Fruit fly (Drosophila melanogaster) whole organism, embryonic: Measurements from ENCODE around the gene Taf2.

Experiments used
- Atf6 ChIP-seq: fragments of 200-800 bp; sonication (Bioruptor generic); IDR thresholded peaks from 2 replicates; pipeline ENCODE4 v1.3.6; 2022; ENCODE audit warnings: missing biosample characterization, missing genetic modification characterization
- CG10321 ChIP-seq: fragments of 200-800 bp; sonication (Bioruptor generic); IDR thresholded peaks from 2 replicates; pipeline ENCODE4 v1.3.6; 2022; ENCODE audit warnings: missing biosample characterization, missing genetic modification characterization
- CG10462 ChIP-seq: fragments of 200-800 bp; sonication (Bioruptor generic); optimal IDR thresholded peaks from 2 replicates; lab custom pipeline; 2016; ENCODE audit warnings: missing biosample characterization, missing genetic modification characterization
- CG12659 ChIP-seq: fragments of 200-800 bp; sonication (Bioruptor generic); optimal IDR thresholded peaks from 3 replicates; lab custom pipeline; 2017; ENCODE audit warnings: mild to moderate bottlenecking, missing biosample characterization, missing genetic modification reagents, missing genetic modification characterization
- CG12769 ChIP-seq: fragments of 200-800 bp; sonication (Bioruptor generic); optimal IDR thresholded peaks from 2 replicates; lab custom pipeline; 2019; ENCODE audit warnings: missing biosample characterization, mild to moderate bottlenecking, missing genetic modification characterization, moderate library complexity
- CG15011 ChIP-seq: fragments of 200-800 bp; sonication (Bioruptor generic); optimal IDR thresholded peaks from 3 replicates; lab custom pipeline; 2018; ENCODE audit warnings: missing biosample characterization, mild to moderate bottlenecking, missing genetic modification characterization
- CG15269 ChIP-seq: fragments of 200-800 bp; sonication (Bioruptor generic); optimal IDR thresholded peaks from 2 replicates; lab custom pipeline; 2018; ENCODE audit warnings: missing biosample characterization, mild to moderate bottlenecking, missing genetic modification characterization, moderate library complexity
- CG15479 ChIP-seq: fragments of 200-800 bp; sonication (Bioruptor generic); optimal IDR thresholded peaks from 3 replicates; lab custom pipeline; 2019; ENCODE audit warnings: missing biosample characterization, mild to moderate bottlenecking, missing genetic modification characterization, moderate library complexity
- CG17568 ChIP-seq: fragments of 200-800 bp; sonication (Bioruptor generic); optimal IDR thresholded peaks from 2 replicates; lab custom pipeline; 2018; ENCODE audit warnings: missing biosample characterization, mild to moderate bottlenecking, missing genetic modification characterization, moderate library complexity
- CG2120 ChIP-seq: fragments of 200-800 bp; sonication (Bioruptor generic); optimal IDR thresholded peaks from 3 replicates; lab custom pipeline; 2016; ENCODE audit warnings: missing biosample characterization, missing genetic modification characterization
- CG2712 ChIP-seq: fragments of 200-800 bp; optimal IDR thresholded peaks from 3 replicates; lab custom pipeline; 2019; ENCODE audit warnings: missing biosample characterization, mild to moderate bottlenecking, missing genetic modification characterization, moderate library complexity
- CG31224 ChIP-seq: fragments of 200-800 bp; sonication (Bioruptor generic); IDR thresholded peaks from 2 replicates; pipeline ENCODE4 v1.3.6; 2022; ENCODE audit warnings: missing biosample characterization, missing genetic modification characterization
- CG34422 ChIP-seq: fragments of 200-800 bp; sonication (Bioruptor generic); IDR thresholded peaks from 3 replicates; pipeline ENCODE4 v1.3.6; 2022; ENCODE audit warnings: missing biosample characterization, missing genetic modification characterization
- CG4282 ChIP-seq: fragments of 200-800 bp; sonication (Bioruptor generic); optimal IDR thresholded peaks from 2 replicates; lab custom pipeline; 2016; ENCODE audit warnings: missing biosample characterization, missing genetic modification characterization
- CG4404 ChIP-seq: fragments of 200-800 bp; sonication (Bioruptor generic); IDR thresholded peaks from 2 replicates; pipeline ENCODE4 v1.3.6; 2022; ENCODE audit warnings: missing biosample characterization, missing genetic modification characterization
- CG4730 ChIP-seq: fragments of 200-800 bp; sonication (Bioruptor generic); IDR thresholded peaks from 2 replicates; pipeline ENCODE4 v1.3.6; 2022; ENCODE audit warnings: missing biosample characterization, missing genetic modification characterization
- CG6254 ChIP-seq: fragments of 200-800 bp; sonication (Bioruptor generic); optimal IDR thresholded peaks from 3 replicates; lab custom pipeline; 2017; ENCODE audit warnings: mild to moderate bottlenecking, missing biosample characterization, missing genetic modification reagents, missing genetic modification characterization
- CG6813 ChIP-seq: fragments of 200-800 bp; sonication (Bioruptor generic); optimal IDR thresholded peaks from 2 replicates; lab custom pipeline; 2017; ENCODE audit warnings: missing biosample characterization, missing genetic modification characterization, mild to moderate bottlenecking, moderate library complexity, missing genetic modification reagents
- CG7271 ChIP-seq: fragments of 200-800 bp; sonication (Bioruptor generic); optimal IDR thresholded peaks from 2 replicates; lab custom pipeline; 2018; ENCODE audit warnings: missing biosample characterization, mild to moderate bottlenecking, missing genetic modification characterization, moderate library complexity
- CG9797 ChIP-seq: fragments of 200-800 bp; sonication (Bioruptor generic); optimal IDR thresholded peaks from 3 replicates; lab custom pipeline; 2018; ENCODE audit warnings: missing biosample characterization, mild to moderate bottlenecking, missing genetic modification characterization
- CHES-1-like ChIP-seq: fragments of 200-800 bp; sonication (Bioruptor generic); optimal IDR thresholded peaks from 2 replicates; lab custom pipeline; 2016; ENCODE audit warnings: missing biosample characterization, missing genetic modification characterization
- Dfd ChIP-seq, 2 experiments: fragments of >200 bp; optimal IDR thresholded peaks; 2 replicates each; lab custom pipeline; 2017; ENCODE audit warnings: missing biosample characterization in 2 of 2, missing genetic modification characterization in 2 of 2
- Drgx ChIP-seq: fragments of 200-800 bp; sonication (Bioruptor generic); IDR thresholded peaks from 2 replicates; pipeline ENCODE4 v1.3.6; 2022; ENCODE audit warnings: missing biosample characterization, missing genetic modification characterization
- Elba2 ChIP-seq: fragments of 200-800 bp; sonication (Bioruptor generic); optimal IDR thresholded peaks from 3 replicates; lab custom pipeline; 2016; ENCODE audit warnings: missing biosample characterization, missing genetic modification characterization
- Fer3 ChIP-seq: fragments of 200-800 bp; sonication (Bioruptor generic); optimal IDR thresholded peaks from 2 replicates; lab custom pipeline; 2018; ENCODE audit warnings: missing biosample characterization, mild to moderate bottlenecking, missing genetic modification characterization, moderate library complexity
- Hey ChIP-seq: fragments of 200-800 bp; sonication (Bioruptor generic); optimal IDR thresholded peaks from 3 replicates; lab custom pipeline; 2018; ENCODE audit warnings: missing biosample characterization, mild to moderate bottlenecking, missing genetic modification characterization
- Hsf ChIP-seq: fragments of 200-800 bp; sonication (Bioruptor generic); optimal IDR thresholded peaks from 3 replicates; lab custom pipeline; 2016; ENCODE audit warnings: missing biosample characterization, missing genetic modification characterization
- Mes4 ChIP-seq: fragments of 200-800 bp; sonication (Bioruptor generic); optimal IDR thresholded peaks from 2 replicates; lab custom pipeline; 2016; ENCODE audit warnings: missing biosample characterization, missing genetic modification characterization
- Ravus ChIP-seq: fragments of 200-800 bp; sonication (Bioruptor generic); IDR thresholded peaks from 2 replicates; pipeline ENCODE4 v1.3.6; 2022; ENCODE audit warnings: missing biosample characterization, missing genetic modification characterization
- Sox102F ChIP-seq: fragments of 200-800 bp; sonication (Bioruptor generic); optimal IDR thresholded peaks from 2 replicates; lab custom pipeline; 2018; ENCODE audit warnings: missing biosample characterization, mild to moderate bottlenecking, missing genetic modification characterization, moderate library complexity
- Ssrp ChIP-seq: fragments of 200-800 bp; sonication (Bioruptor generic); optimal IDR thresholded peaks from 2 replicates; lab custom pipeline; 2018; ENCODE audit warnings: missing biosample characterization, mild to moderate bottlenecking, missing genetic modification characterization, moderate library complexity
- chm ChIP-seq: fragments of 200-800 bp; sonication (Bioruptor generic); IDR thresholded peaks from 2 replicates; pipeline ENCODE4 v1.3.6; 2022; ENCODE audit warnings: missing biosample characterization, missing genetic modification characterization
- crp ChIP-seq, 2 experiments: fragments of 200-800 bp; sonication (Bioruptor generic); optimal IDR thresholded peaks; 2 replicates in 1 of 2; 3 replicates in 1 of 2; lab custom pipeline; 2017; ENCODE audit warnings: missing biosample characterization in 2 of 2, missing genetic modification characterization in 2 of 2, mild to moderate bottlenecking in 1 of 2, moderate library complexity in 1 of 2
- cwo ChIP-seq: fragments of 200-800 bp; sonication (Bioruptor generic); optimal IDR thresholded peaks from 3 replicates; lab custom pipeline; 2017; ENCODE audit warnings: missing biosample characterization, missing genetic modification characterization, mild to moderate bottlenecking, moderate library complexity, missing genetic modification reagents
- dm ChIP-seq: fragments of 200-800 bp; sonication (Bioruptor generic); optimal IDR thresholded peaks from 3 replicates; lab custom pipeline; 2016; ENCODE audit warnings: missing biosample characterization, missing genetic modification characterization
- lov ChIP-seq, 2 experiments: fragments of 200-800 bp in 1 of 2; fragments of >200 bp in 1 of 2; sonication (Bioruptor generic) in 1 of 2; IDR thresholded peaks in 1 of 2; optimal IDR thresholded peaks in 1 of 2; 2 replicates in 1 of 2; 3 replicates in 1 of 2; pipeline versions ENCODE4 v1.3.6 to Lab custom; 2017 to 2022; ENCODE audit warnings: missing biosample characterization in 1 of 2, missing genetic modification characterization in 1 of 2
- oc ChIP-seq: fragments of 200-800 bp; sonication (Bioruptor generic); optimal IDR thresholded peaks from 2 replicates; lab custom pipeline; 2018; ENCODE audit warnings: missing biosample characterization, mild to moderate bottlenecking, missing genetic modification characterization, moderate library complexity
- odd ChIP-seq: fragments of 200-800 bp; sonication (Bioruptor generic); optimal IDR thresholded peaks from 2 replicates; lab custom pipeline; 2017; ENCODE audit warnings: missing biosample characterization, mild to moderate bottlenecking, missing genetic modification characterization
- pho ChIP-seq: fragments of 200-800 bp; sonication (Bioruptor generic); optimal IDR thresholded peaks from 2 replicates; lab custom pipeline; 2016; ENCODE audit warnings: missing biosample characterization, missing genetic modification characterization
- sima ChIP-seq: fragments of 200-800 bp; sonication (Bioruptor generic); optimal IDR thresholded peaks from 2 replicates; lab custom pipeline; 2016; ENCODE audit warnings: missing biosample characterization, missing genetic modification characterization
- so ChIP-seq: fragments of 200-800 bp; sonication (Bioruptor generic); IDR thresholded peaks from 3 replicates; pipeline ENCODE4 v1.3.6; 2022; ENCODE audit warnings: missing biosample characterization, missing genetic modification characterization
- sqz ChIP-seq: fragments of 200-800 bp; sonication (Bioruptor generic); optimal IDR thresholded peaks from 3 replicates; lab custom pipeline; 2018; ENCODE audit warnings: missing biosample characterization, mild to moderate bottlenecking, missing genetic modification characterization
- sr ChIP-seq: fragments of 200-800 bp; sonication (Bioruptor generic); IDR thresholded peaks from 3 replicates; pipeline ENCODE4 v1.3.6; 2022; ENCODE audit warnings: missing biosample characterization, missing genetic modification characterization
- sug ChIP-seq: fragments of 200-800 bp; optimal IDR thresholded peaks from 2 replicates; lab custom pipeline; 2019; ENCODE audit warnings: missing biosample characterization, mild to moderate bottlenecking, missing genetic modification characterization, moderate library complexity
- trem ChIP-seq: fragments of 200-800 bp; optimal IDR thresholded peaks from 3 replicates; lab custom pipeline; 2019; ENCODE audit warnings: missing biosample characterization, mild to moderate bottlenecking, missing genetic modification characterization, moderate library complexity
- trh ChIP-seq: fragments of 200-800 bp; sonication (Bioruptor generic); optimal IDR thresholded peaks from 2 replicates; lab custom pipeline; 2016; ENCODE audit warnings: missing biosample characterization, missing genetic modification characterization
- z ChIP-seq: fragments of 200-800 bp; sonication (Bioruptor generic); IDR thresholded peaks from 3 replicates; pipeline ENCODE4 v1.3.6; 2022; ENCODE audit warnings: missing biosample characterization, missing genetic modification characterization
- zf30C ChIP-seq: fragments of 200-800 bp; sonication (Bioruptor generic); optimal IDR thresholded peaks from 3 replicates; lab custom pipeline; 2018; ENCODE audit warnings: missing biosample characterization, mild to moderate bottlenecking, missing genetic modification characterization

The Taf2 gene

DNA sequence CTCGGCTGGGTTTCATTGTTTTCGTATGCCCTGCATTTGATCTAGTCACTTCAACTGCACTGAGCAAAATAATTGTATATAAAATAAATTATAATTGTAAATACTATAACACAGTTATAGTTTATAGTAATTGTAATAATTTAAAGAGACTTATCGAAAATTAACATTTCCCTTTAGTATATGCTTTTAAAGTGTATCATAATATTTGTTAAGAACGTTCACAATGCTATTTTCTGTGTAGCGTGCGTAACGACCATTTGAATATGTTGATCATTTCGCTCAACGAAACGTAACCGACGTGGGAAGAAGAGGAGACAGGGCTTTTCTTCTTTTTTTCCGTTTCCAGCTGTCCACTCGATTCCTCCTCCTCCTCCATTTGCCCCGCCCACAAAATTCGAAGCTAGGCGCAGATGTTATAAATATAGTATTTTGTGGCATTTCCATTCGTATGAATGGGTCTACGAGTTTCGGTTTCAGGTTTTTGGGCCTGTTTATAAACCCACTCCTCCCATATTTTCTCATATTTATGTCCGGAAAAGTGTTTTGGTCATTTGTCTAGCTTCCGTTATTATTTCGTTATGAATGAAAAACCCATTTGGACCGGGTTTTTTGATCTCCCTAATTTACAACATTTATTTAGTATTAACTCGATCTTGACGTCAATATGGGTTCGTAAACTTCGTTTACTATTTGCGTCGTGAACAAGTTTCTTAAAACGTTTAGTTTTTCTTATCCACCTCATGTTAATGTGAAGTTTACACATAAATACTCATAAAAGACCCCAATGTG lies 31.9 kb downstream of the Taf2 start (continued):
- TF ChIP-seq crp (GFP tag; optimal IDR thresholded peaks at IDR 0.05; lab: Kevin White, UChicago) = no peak
- TF ChIP-seq CG15011 (GFP tag; lab: Kevin White, UChicago) = no peak
- no peak for TF ChIP-seq Mes4 (GFP tag; lab: Kevin White, UChicago)
- peak; percentile 61 for TF ChIP-seq CG31224 (GFP tag; lab: Robert Waterston, UW)
- TF ChIP-seq sqz (GFP tag; lab: Kevin White, UChicago) = peak; percentile 74
- peak; percentile 39; the same call in 1 of the 2 replicates for TF ChIP-seq Drgx (GFP tag; lab: Robert Waterston, UW)
- TF ChIP-seq Hsf = no peak
- peak; percentile 97 for TF ChIP-seq CG2712 (tag; lab: Kevin White, UChicago)
- peak; percentile 59 for TF ChIP-seq odd
- peak; percentile 83 for TF ChIP-seq oc (tag; lab: Kevin White, UChicago)
- TF ChIP-seq CG9797 (GFP tag; lab: Kevin White, UChicago) = no peak
- TF ChIP-seq dm (GFP tag; lab: Kevin White, UChicago) = no peak
- peak; percentile 90 for TF ChIP-seq Sox102F (GFP tag; lab: Kevin White, UChicago)
- TF ChIP-seq CG2120 (GFP tag; lab: Kevin White, UChicago) = peak; percentile 0
- TF ChIP-seq CHES-1-like (GFP tag; lab: Kevin White, UChicago) = no peak
- no peak for TF ChIP-seq lov (optimal IDR thresholded peaks at IDR 0.05; lab: Kevin White, UChicago)
- peak; percentile 77; the same call in 1 of the 3 replicates for TF ChIP-seq lov (GFP tag; IDR thresholded peaks at IDR 0.05; lab: Robert Waterston, UW)
- no peak for TF ChIP-seq CG4282
- no peak; the same call in none of the 2 replicates for TF ChIP-seq Ravus (GFP tag; lab: Robert Waterston, UW)
- TF ChIP-seq CG12659 (GFP tag; lab: Kevin White, UChicago) = peak; percentile 42
- no peak for TF ChIP-seq sug (tag; lab: Kevin White, UChicago)
- TF ChIP-seq sr (GFP tag; lab: Robert Waterston, UW) = peak; percentile 68; the same call in 2 of the 3 replicates
- TF ChIP-seq Atf6 (GFP tag; lab: Robert Waterston, UW) = peak; percentile 73
- peak; percentile 28 for TF ChIP-seq cwo (GFP tag; lab: Kevin White, UChicago)
- no peak for TF ChIP-seq CG15479 (GFP tag; lab: Kevin White, UChicago)
- no peak for TF ChIP-seq Dfd (GFP tag; optimal IDR thresholded peaks at IDR 0.05; lab: Kevin White, UChicago)
- TF ChIP-seq trh (GFP tag; lab: Kevin White, UChicago) = peak; percentile 35
- no peak for TF ChIP-seq CG12769 (tag; lab: Kevin White, UChicago)
- TF ChIP-seq CG4404 (GFP tag; lab: Robert Waterston, UW) = peak; percentile 89
- no peak for TF ChIP-seq sima (GFP tag; lab: Kevin White, UChicago)
- TF ChIP-seq CG4730 = peak; percentile 79
- TF ChIP-seq CG7271 (tag; lab: Kevin White, UChicago) = peak; percentile 86
- no peak for TF ChIP-seq Hey (tag; lab: Kevin White, UChicago)
- peak; percentile 89 for TF ChIP-seq Ssrp (tag; lab: Kevin White, UChicago)
- TF ChIP-seq CG10321 (GFP tag; lab: Robert Waterston, UW) = peak; percentile 45; the same call in 1 of the 2 replicates
- TF ChIP-seq CG17568 (GFP tag; lab: Kevin White, UChicago) = peak; percentile 57
- TF ChIP-seq Elba2 = no peak
- peak; percentile 80 for TF ChIP-seq CG15269
- TF ChIP-seq so (GFP tag; lab: Robert Waterston, UW) = peak; percentile 80; the same call in 2 of the 3 replicates
- TF ChIP-seq CG10462 (GFP tag; lab: Kevin White, UChicago) = peak; percentile 49
- TF ChIP-seq pho (GFP tag; lab: Kevin White, UChicago) = no peak
- peak; percentile 76 for TF ChIP-seq Fer3 (tag; lab: Kevin White, UChicago)
- TF ChIP-seq CG34422 = peak; percentile 82
- TF ChIP-seq CG6813 (GFP tag; lab: Kevin White, UChicago) = peak; percentile 72
- TF ChIP-seq z (GFP tag; lab: Robert Waterston, UW) = no peak
- peak; percentile 94 for TF ChIP-seq trem (tag; lab: Kevin White, UChicago)
- peak; percentile 75 for TF ChIP-seq chm (GFP tag; lab: Robert Waterston, UW)
- peak; percentile 87 for TF ChIP-seq CG6254
- peak; percentile 95 for TF ChIP-seq zf30C (GFP tag; lab: Kevin White, UChicago)
